Worm (Caenorhabditis elegans): Measurements from ENCODE around the gene bath-24.
"Not testable (repeated sequence)": the region's sequence is repeated elsewhere in the genome, so short reads cannot be mapped to it uniquely, and the experiment has no call there.

The bath-24 gene

ce11 chrII:2081257-2081656, 35.9 kb upstream of the bath-24 start, which contains the start of gene T16A1.4:
Gene T16A1.4, plus strand, starts transcription at chrII:2081557.
- TF ChIP-seq unc-39 (tag; optimal IDR thresholded peaks at IDR 0.05) (no peak), unc-62 (GFP tag; optimal IDR thresholded peaks at IDR 0.05) (no peak), hlh-1 (tag; optimal IDR thresholded peaks at IDR 0.05) (no peak), lin-13 (tag; optimal IDR thresholded peaks at IDR 0.05) (no peak), sem-2 (GFP tag; optimal IDR thresholded peaks at IDR 0.05) (no peak), lin-32 (GFP tag; optimal IDR thresholded peaks at IDR 0.05) (no peak)

ce11 chrII:2080425-2080824, 35.0 kb upstream of the bath-24 start, which contains the start of gene F07E5.9:
Gene F07E5.9, minus strand, starts transcription at chrII:2080525.
- TF ChIP-seq cnd-1 (tag; optimal IDR thresholded peaks at IDR 0.05) = no peak
- TF ChIP-seq nhr-12 (tag; optimal IDR thresholded peaks at IDR 0.05) = no peak
- TF ChIP-seq hlh-1 (tag; optimal IDR thresholded peaks at IDR 0.05) = no peak
- TF ChIP-seq sem-2 (GFP tag; optimal IDR thresholded peaks at IDR 0.05) = no peak

- TF ChIP-seq lin-13 (tag; optimal IDR thresholded peaks at IDR 0.05) = no peak
- TF ChIP-seq pha-4 (tag; optimal IDR thresholded peaks at IDR 0.05) = no peak
- no peak for TF ChIP-seq drap-1 (GFP tag; optimal IDR thresholded peaks at IDR 0.05)
- no peak for TF ChIP-seq mab-5 (tag; optimal IDR thresholded peaks at IDR 0.05)
- no peak for TF ChIP-seq ceh-83 (GFP tag; optimal IDR thresholded peaks at IDR 0.05)
- no peak for TF ChIP-seq nhr-28 (tag; optimal IDR thresholded peaks at IDR 0.05)
- TF ChIP-seq lin-32 (GFP tag; optimal IDR thresholded peaks at IDR 0.05) = no peak
- TF ChIP-seq bed-3 (GFP tag; optimal IDR thresholded peaks at IDR 0.05) = no peak
- no peak for TF ChIP-seq elt-3 (tag; optimal IDR thresholded peaks at IDR 0.05)
- no peak for TF ChIP-seq lsy-2 (tag; optimal IDR thresholded peaks at IDR 0.05)
- TF ChIP-seq mep-1 (tag; optimal IDR thresholded peaks at IDR 0.05) = no peak
- no peak for TF ChIP-seq unc-62 (GFP tag; optimal IDR thresholded peaks at IDR 0.05)
- TF ChIP-seq nhr-76 (tag; optimal IDR thresholded peaks at IDR 0.05) = no peak
- TF ChIP-seq flh-1 (GFP tag; optimal IDR thresholded peaks at IDR 0.05) = no peak
Observed at ce11 chrII:2076467-2076866, 31.1 kb upstream of the bath-24 start.

ce11 chrII:2075513-2075912, 30.1 kb upstream of the bath-24 start, which contains the start of gene F07E5.8:
Gene F07E5.8, minus strand, starts transcription at chrII:2075613.
- TF ChIP-seq flh-1 (GFP tag; optimal IDR thresholded peaks at IDR 0.05) (no peak), sptf-1 (tag; optimal IDR thresholded peaks at IDR 0.05) (no peak), M03D4.4 (tag; optimal IDR thresholded peaks at IDR 0.05) (no peak), ces-1 (GFP tag; optimal IDR thresholded peaks at IDR 0.05) (no peak), nhr-28 (tag; optimal IDR thresholded peaks at IDR 0.05) (no peak), unc-62 (GFP tag; optimal IDR thresholded peaks at IDR 0.05) (no peak), unc-120 (tag; optimal IDR thresholded peaks at IDR 0.05; ENCODE audit: poor library complexity, severe bottlenecking) (no peak), nhr-2 (tag; optimal IDR thresholded peaks at IDR 0.05) (no peak), cnd-1 (tag; optimal IDR thresholded peaks at IDR 0.05) (no peak), snpc-4 (tag; optimal IDR thresholded peaks at IDR 0.05) (no peak), lsy-2 (tag; optimal IDR thresholded peaks at IDR 0.05) (no peak), ztf-11 (tag; optimal IDR thresholded peaks at IDR 0.05) (no peak), mls-2 (tag; optimal IDR thresholded peaks at IDR 0.05) (no peak)

ce11 chrII:2071429-2071828, 26.0 kb upstream of the bath-24 start, which contains the start of gene F07E5.7:
Gene F07E5.7, minus strand, starts transcription at chrII:2071529.
- no peak for TF ChIP-seq unc-39 (tag; optimal IDR thresholded peaks at IDR 0.05)
- no peak for TF ChIP-seq nhr-28 (tag; optimal IDR thresholded peaks at IDR 0.05)
- TF ChIP-seq hlh-1 (tag; optimal IDR thresholded peaks at IDR 0.05) = no peak
- TF ChIP-seq elt-1 (tag; optimal IDR thresholded peaks at IDR 0.05; ENCODE audit: borderline replicate concordance, insufficient read depth) = no peak
- no peak for TF ChIP-seq nhr-2 (tag; optimal IDR thresholded peaks at IDR 0.05)
- TF ChIP-seq ceh-83 (GFP tag; optimal IDR thresholded peaks at IDR 0.05) = no peak

ce11 chrII:2067451-2068021, 22.1 kb upstream of the bath-24 start, which contains the start of gene F07E5.12:
Gene F07E5.12, plus strand, starts transcription at chrII:2067971.
- TF ChIP-seq nhr-76, unc-39, mep-1 (tag; optimal IDR thresholded peaks at IDR 0.05): not testable (repeated sequence)
